Worm (Caenorhabditis elegans): Measurements from ENCODE around the gene Y54F10AR.2.

Gene Y54F10AR.2

ce11 chrIII:2597753-2598152, 26.4 kb upstream of the Y54F10AR.2 start, which contains the start of gene mdt-19:
TSS of gene mdt-19 (plus strand) at chrIII:2598053.
- no peak for TF ChIP-seq ces-1 (GFP tag; optimal IDR thresholded peaks at IDR 0.05)
- TF ChIP-seq ceh-83 (GFP tag; optimal IDR thresholded peaks at IDR 0.05) = no peak
- no peak for TF ChIP-seq nhr-2 (tag; optimal IDR thresholded peaks at IDR 0.05)
- no peak for TF ChIP-seq sem-2 (GFP tag; optimal IDR thresholded peaks at IDR 0.05)
- TF ChIP-seq ztf-11 (tag; optimal IDR thresholded peaks at IDR 0.05) = no peak
- no peak for TF ChIP-seq elt-1 (tag; optimal IDR thresholded peaks at IDR 0.05; ENCODE audit: borderline replicate concordance, insufficient read depth)
- no peak for TF ChIP-seq flh-1 (GFP tag; optimal IDR thresholded peaks at IDR 0.05)
- no peak for TF ChIP-seq mab-5 (tag; optimal IDR thresholded peaks at IDR 0.05)
- no peak for TF ChIP-seq lsy-2 (tag; optimal IDR thresholded peaks at IDR 0.05)
- no peak for TF ChIP-seq ceh-39 (tag; optimal IDR thresholded peaks at IDR 0.05)
- no peak for TF ChIP-seq bed-3 (GFP tag; optimal IDR thresholded peaks at IDR 0.05)
- no peak for TF ChIP-seq tbx-8 (GFP tag; optimal IDR thresholded peaks at IDR 0.05)

DNA sequence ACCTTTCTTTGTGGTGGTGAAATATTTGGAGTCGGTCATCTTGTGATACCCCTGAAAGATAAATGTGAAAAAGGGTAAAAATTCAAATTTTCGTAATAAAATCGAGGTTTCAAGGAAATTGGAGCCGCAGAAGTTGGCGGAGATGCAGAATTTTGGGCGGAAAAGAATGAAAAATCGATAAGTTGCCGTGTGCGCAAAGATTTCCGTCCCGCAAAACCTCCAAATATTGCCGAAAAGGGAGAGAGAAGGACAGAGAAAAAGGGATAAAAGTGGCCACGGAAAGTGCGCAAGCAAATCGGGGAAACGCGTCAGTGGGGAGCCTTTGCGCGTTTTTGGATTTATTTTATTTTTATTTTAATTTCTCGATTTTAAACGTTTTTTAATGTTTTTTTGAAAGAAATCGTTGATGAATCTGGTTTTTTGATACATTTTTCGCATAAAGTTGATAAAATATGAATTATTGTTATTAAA, 25.7 kb upstream of the Y54F10AR.2 start, which contains the start of gene apb-1:
apb-1 (minus strand) TSS at position 51 of the 471 bp plus-strand sequence.
- TF ChIP-seq mep-1 (tag; optimal IDR thresholded peaks at IDR 0.05) = peak; percentile 87
- TF ChIP-seq lsy-2 (tag; optimal IDR thresholded peaks at IDR 0.05) = peak; percentile 87
- no peak for TF ChIP-seq elt-3 (tag; optimal IDR thresholded peaks at IDR 0.05)
- peak; percentile 56 for TF ChIP-seq cnd-1 (tag; optimal IDR thresholded peaks at IDR 0.05)
- TF ChIP-seq nhr-237 (tag; optimal IDR thresholded peaks at IDR 0.05) = peak; percentile 73
- no peak for TF ChIP-seq blmp-1 (tag; optimal IDR thresholded peaks at IDR 0.05)
- TF ChIP-seq snpc-4 (tag; optimal IDR thresholded peaks at IDR 0.05) = no peak
- TF ChIP-seq lin-32 (GFP tag; optimal IDR thresholded peaks at IDR 0.05) = peak; percentile 5
- TF ChIP-seq pha-4 (tag; optimal IDR thresholded peaks at IDR 0.05) = peak; percentile 91
- TF ChIP-seq unc-62 (GFP tag; optimal IDR thresholded peaks at IDR 0.05) = peak; percentile 32
- peak; percentile 51 for TF ChIP-seq ztf-11 (tag; optimal IDR thresholded peaks at IDR 0.05)
- no peak for TF ChIP-seq tbx-8 (GFP tag; optimal IDR thresholded peaks at IDR 0.05)
- TF ChIP-seq bed-3 (GFP tag; optimal IDR thresholded peaks at IDR 0.05) = peak; percentile 3
- peak; percentile 94 for TF ChIP-seq unc-120 (tag; optimal IDR thresholded peaks at IDR 0.05; ENCODE audit: poor library complexity, severe bottlenecking)
- TF ChIP-seq mab-5 (tag; optimal IDR thresholded peaks at IDR 0.05) = peak; percentile 64
- TF ChIP-seq elt-1 (tag; optimal IDR thresholded peaks at IDR 0.05; ENCODE audit: borderline replicate concordance, insufficient read depth) = no peak
- TF ChIP-seq hlh-1 (tag; optimal IDR thresholded peaks at IDR 0.05) = peak; percentile 10
- TF ChIP-seq lin-13 (tag; optimal IDR thresholded peaks at IDR 0.05) = peak; percentile 93
- peak; percentile 90 for TF ChIP-seq sptf-1 (tag; optimal IDR thresholded peaks at IDR 0.05)
- TF ChIP-seq M03D4.4 (tag; optimal IDR thresholded peaks at IDR 0.05) = peak; percentile 58
- no peak for TF ChIP-seq ceh-83 (GFP tag; optimal IDR thresholded peaks at IDR 0.05)
- peak; percentile 78 for TF ChIP-seq mls-2 (tag; optimal IDR thresholded peaks at IDR 0.05)
- peak; percentile 66 for TF ChIP-seq ceh-39 (tag; optimal IDR thresholded peaks at IDR 0.05)
- TF ChIP-seq ces-1 (GFP tag; optimal IDR thresholded peaks at IDR 0.05) = peak; percentile 89
- no peak for TF ChIP-seq nhr-28 (tag; optimal IDR thresholded peaks at IDR 0.05)
- TF ChIP-seq ham-2 (GFP tag; optimal IDR thresholded peaks at IDR 0.05) = no peak

ce11 chrIII:2586193-2586592, 14.8 kb upstream of the Y54F10AR.2 start, which contains the start of gene gpa-17:
TSS of gene gpa-17 (plus strand) at chrIII:2586555.
- no peak for TF ChIP-seq zip-8 (tag; optimal IDR thresholded peaks at IDR 0.05)
- TF ChIP-seq mls-2 (tag; optimal IDR thresholded peaks at IDR 0.05) = no peak
- TF ChIP-seq mab-5 (tag; optimal IDR thresholded peaks at IDR 0.05) = no peak
- no peak for TF ChIP-seq lin-32 (GFP tag; optimal IDR thresholded peaks at IDR 0.05)
- TF ChIP-seq unc-62 (GFP tag; optimal IDR thresholded peaks at IDR 0.05) = no peak
- TF ChIP-seq unc-120 (tag; optimal IDR thresholded peaks at IDR 0.05; ENCODE audit: poor library complexity, severe bottlenecking) = no peak
- TF ChIP-seq sem-2 (GFP tag; optimal IDR thresholded peaks at IDR 0.05) = no peak
- TF ChIP-seq lin-13 (tag; optimal IDR thresholded peaks at IDR 0.05) = no peak
- TF ChIP-seq mep-1 (tag; optimal IDR thresholded peaks at IDR 0.05) = no peak
- no peak for TF ChIP-seq tbx-8 (GFP tag; optimal IDR thresholded peaks at IDR 0.05)
- TF ChIP-seq elt-3 (tag; optimal IDR thresholded peaks at IDR 0.05) = no peak
- no peak for TF ChIP-seq nhr-76 (tag; optimal IDR thresholded peaks at IDR 0.05)
- TF ChIP-seq elt-1 (tag; optimal IDR thresholded peaks at IDR 0.05; ENCODE audit: borderline replicate concordance, insufficient read depth) = no peak
- TF ChIP-seq snpc-4 (tag; optimal IDR thresholded peaks at IDR 0.05) = no peak
- TF ChIP-seq drap-1 (GFP tag; optimal IDR thresholded peaks at IDR 0.05) = no peak
- TF ChIP-seq ceh-43 (GFP tag; optimal IDR thresholded peaks at IDR 0.05) = no peak
- TF ChIP-seq pha-4 (tag; optimal IDR thresholded peaks at IDR 0.05) = no peak
- no peak for TF ChIP-seq M03D4.4 (tag; optimal IDR thresholded peaks at IDR 0.05)
- TF ChIP-seq sptf-1 (tag; optimal IDR thresholded peaks at IDR 0.05) = no peak
- no peak for TF ChIP-seq lsy-2 (tag; optimal IDR thresholded peaks at IDR 0.05)

Measured in whole organism, mixed stage, embryonic.